Fruit fly (Drosophila melanogaster): ENCODE results near the gene CG17186.

CG17186 gene

dm6 chr3R:19830973-19831372 lies 46.3 kb downstream of the CG17186 start (continued):
- no peak for TF ChIP-seq peb (GFP tag; IDR thresholded peaks at IDR 0.05)
- TF ChIP-seq croc (GFP tag; conservative IDR thresholded peaks at IDR 0.05), result no peak
- TF ChIP-seq tx (GFP tag; optimal IDR thresholded peaks at IDR 0.05), result no peak
- peak; percentile 68 for TF ChIP-seq Ptx1 (GFP tag; IDR thresholded peaks at IDR 0.05)
- TF ChIP-seq CG8765 (GFP tag; IDR thresholded peaks at IDR 0.05), result no peak
- TF ChIP-seq toy (GFP tag; IDR thresholded peaks at IDR 0.05), result 0 out of 2 replicates have a peak, but pooled peaks have one; percentile 7
- no peak for TF ChIP-seq CG13123 (GFP tag; optimal IDR thresholded peaks at IDR 0.05)
- no peak for TF ChIP-seq da (GFP tag; optimal IDR thresholded peaks at IDR 0.05)
- peak; percentile 73 for TF ChIP-seq row (GFP tag; IDR thresholded peaks at IDR 0.05)
- TF ChIP-seq Oaz (GFP tag; IDR thresholded peaks at IDR 0.05), result peak; percentile 64; the same call in 1 of the 2 replicates
- TF ChIP-seq CHES-1-like (GFP tag; optimal IDR thresholded peaks at IDR 0.05), result no peak
- TF ChIP-seq lab (GFP tag; optimal IDR thresholded peaks at IDR 0.05), result peak; percentile 76
- peak; percentile 58 for TF ChIP-seq CG10979 (tag; optimal IDR thresholded peaks at IDR 0.05)
- no peak for TF ChIP-seq gt (GFP tag; IDR thresholded peaks at IDR 0.05)
- TF ChIP-seq D19A (tag; optimal IDR thresholded peaks at IDR 0.05), result peak; percentile 43
- peak; percentile 10 for TF ChIP-seq kah (GFP tag; optimal IDR thresholded peaks at IDR 0.05)
- TF ChIP-seq CG16813 (GFP tag; IDR thresholded peaks at IDR 0.05; ENCODE audit: partially characterized antibody), result no peak
- no peak for TF ChIP-seq Dfd (GFP tag; optimal IDR thresholded peaks at IDR 0.05)
- no peak for TF ChIP-seq ro (GFP tag; IDR thresholded peaks at IDR 0.05)
- TF ChIP-seq NK7.1 (GFP tag; optimal IDR thresholded peaks at IDR 0.05), result peak; percentile 33
- TF ChIP-seq CG2129 (GFP tag; IDR thresholded peaks at IDR 0.05; ENCODE audit: partially characterized antibody), result no peak
- TF ChIP-seq ATbp (GFP tag; optimal IDR thresholded peaks at IDR 0.05), result peak; percentile 81
- TF ChIP-seq dmrt99B (tag; optimal IDR thresholded peaks at IDR 0.05), result peak; percentile 86
- TF ChIP-seq CG15514 (GFP tag; optimal IDR thresholded peaks at IDR 0.05), result peak; percentile 36
- TF ChIP-seq E2f2 (GFP tag; IDR thresholded peaks at IDR 0.05), result no peak
- peak; percentile 58 for TF ChIP-seq Blimp-1 (GFP tag; optimal IDR thresholded peaks at IDR 0.05)

- TF ChIP-seq CG6813 (GFP tag; optimal IDR thresholded peaks at IDR 0.05) (no peak), sr (GFP tag; IDR thresholded peaks at IDR 0.05) (peak; percentile 59; the same call in 2 of the 3 replicates), grn (GFP tag; optimal IDR thresholded peaks at IDR 0.05) (no peak), CG13123 (GFP tag; optimal IDR thresholded peaks at IDR 0.05) (no peak), Hmx (GFP tag; optimal IDR thresholded peaks at IDR 0.05) (no peak), slbo (GFP tag; IDR thresholded peaks at IDR 0.05) (no peak), gcm2 (GFP tag; optimal IDR thresholded peaks at IDR 0.05) (no peak), YL-1 (GFP tag; optimal IDR thresholded peaks at IDR 0.05) (no peak), CG18011 (GFP tag; optimal IDR thresholded peaks at IDR 0.05) (no peak), CG8089 (GFP tag; optimal IDR thresholded peaks at IDR 0.05) (no peak), lola (GFP tag; optimal IDR thresholded peaks at IDR 0.05) (no peak), so (GFP tag; IDR thresholded peaks at IDR 0.05) (no peak), CG12769 (tag; optimal IDR thresholded peaks at IDR 0.05) (peak; percentile 76), HLHmδ (GFP tag; optimal IDR thresholded peaks at IDR 0.05) (no peak), Mrtf (GFP tag; IDR thresholded peaks at IDR 0.05) (no peak), slp2 (GFP tag; optimal IDR thresholded peaks at IDR 0.05) (no peak), CG11456 (GFP tag; IDR thresholded peaks at IDR 0.05) (no peak), Pdp1 (GFP tag; optimal IDR thresholded peaks at IDR 0.05) (peak in 1 of 2 experiments; percentile 30), sd (tag; optimal IDR thresholded peaks at IDR 0.05) (peak; percentile 76), peb (GFP tag; IDR thresholded peaks at IDR 0.05) (no peak), Sry-β (GFP tag; optimal IDR thresholded peaks at IDR 0.05) (no peak), CG33557 (GFP tag; optimal IDR thresholded peaks at IDR 0.05) (no peak), CG10462 (GFP tag; optimal IDR thresholded peaks at IDR 0.05) (no peak), Doc3 (GFP tag; IDR thresholded peaks at IDR 0.05; ENCODE audit: partially characterized antibody) (no peak), Dad (GFP tag; optimal IDR thresholded peaks at IDR 0.05) (no peak), da (GFP tag; optimal IDR thresholded peaks at IDR 0.05) (no peak), CG10543 (GFP tag; optimal IDR thresholded peaks at IDR 0.05) (peak; percentile 10), CG8478 (optimal IDR thresholded peaks at IDR 0.05) (no peak)
Measured at dm6 chr3R:19826806-19827328, 50.4 kb downstream of the CG17186 start.

Measured in whole organism, embryonic.